Fruit fly (Drosophila melanogaster) whole organism, embryonic: ENCODE data around the gene CG3355.

ENCODE experiments used
- CG10209 ChIP-seq: fragments of 200-800 bp; sonication (Bioruptor generic); optimal IDR thresholded peaks from 3 replicates; lab custom pipeline; 2017; ENCODE audit warnings: missing biosample characterization, mild to moderate bottlenecking, missing genetic modification characterization, missing genetic modification reagents
- CG12769 ChIP-seq: fragments of 200-800 bp; sonication (Bioruptor generic); optimal IDR thresholded peaks from 2 replicates; lab custom pipeline; 2019; ENCODE audit warnings: missing biosample characterization, mild to moderate bottlenecking, missing genetic modification characterization, moderate library complexity
- CG13287 ChIP-seq: fragments of 200-800 bp; sonication (Bioruptor generic); IDR thresholded peaks from 2 replicates; pipeline ENCODE4 v1.3.6; 2022; ENCODE audit warnings: missing biosample characterization, missing genetic modification characterization; ENCODE audit not compliant: partially characterized antibody
- CG13894 ChIP-seq: fragments of 200-800 bp; sonication (Bioruptor generic); optimal IDR thresholded peaks from 3 replicates; lab custom pipeline; 2018; ENCODE audit warnings: missing biosample characterization, mild to moderate bottlenecking, missing genetic modification characterization, moderate library complexity
- CG15011 ChIP-seq: fragments of 200-800 bp; sonication (Bioruptor generic); optimal IDR thresholded peaks from 3 replicates; lab custom pipeline; 2018; ENCODE audit warnings: missing biosample characterization, mild to moderate bottlenecking, missing genetic modification characterization
- CG16779 ChIP-seq: fragments of 200-800 bp; sonication (Bioruptor generic); IDR thresholded peaks from 2 replicates; pipeline ENCODE4 v1.3.6; 2022; ENCODE audit warnings: missing biosample characterization, missing genetic modification characterization
- CG18476 ChIP-seq: fragments of 200-800 bp; sonication (Bioruptor generic); optimal IDR thresholded peaks from 2 replicates; lab custom pipeline; 2016; ENCODE audit warnings: missing biosample characterization, mild to moderate bottlenecking, missing genetic modification characterization
- CG2199 ChIP-seq: fragments of 200-800 bp; sonication (Bioruptor generic); IDR thresholded peaks from 3 replicates; pipeline ENCODE4 v1.3.6; 2022; ENCODE audit warnings: missing biosample characterization, missing genetic modification characterization
- CG31388 ChIP-seq: fragments of 200-800 bp; sonication (Bioruptor generic); optimal IDR thresholded peaks from 2 replicates; lab custom pipeline; 2016; ENCODE audit warnings: missing biosample characterization, missing genetic modification characterization
- CG3726 ChIP-seq: fragments of 200-800 bp; sonication (Bioruptor generic); IDR thresholded peaks from 3 replicates; pipeline ENCODE4, ENCODE4 v1.3.6; 2022; ENCODE audit warnings: missing biosample characterization, missing genetic modification characterization
- CG3838 ChIP-seq: fragments of 200-800 bp; sonication (Bioruptor generic); optimal IDR thresholded peaks from 3 replicates; lab custom pipeline; 2016; ENCODE audit warnings: missing biosample characterization, missing genetic modification characterization
- CG3847 ChIP-seq: fragments of 200-800 bp; sonication (Bioruptor generic); IDR thresholded peaks from 2 replicates; pipeline ENCODE4 v1.3.6; 2022; ENCODE audit warnings: missing biosample characterization, missing genetic modification characterization
- CG43689 ChIP-seq: fragments of 200-800 bp; sonication (Bioruptor generic); IDR thresholded peaks from 2 replicates; pipeline ENCODE4 v1.3.6; 2022; ENCODE audit warnings: missing biosample characterization, missing genetic modification characterization
- CG5180 ChIP-seq: fragments of 200-800 bp; sonication (Bioruptor generic); optimal IDR thresholded peaks from 3 replicates; lab custom pipeline; 2017; ENCODE audit warnings: missing biosample characterization, missing genetic modification characterization, mild to moderate bottlenecking, moderate library complexity, missing genetic modification reagents
- CG6272 ChIP-seq: fragments of 200-800 bp; sonication (Bioruptor generic); IDR thresholded peaks from 2 replicates; pipeline ENCODE4 v1.3.6; 2022; ENCODE audit warnings: missing biosample characterization, missing genetic modification characterization
- CG7372 ChIP-seq: fragments of 200-800 bp; sonication (Bioruptor generic); IDR thresholded peaks from 2 replicates; pipeline ENCODE4 v1.3.6; 2022; ENCODE audit warnings: missing biosample characterization, missing genetic modification characterization
- CG8089 ChIP-seq: fragments of 200-800 bp; sonication (Bioruptor generic); optimal IDR thresholded peaks from 3 replicates; lab custom pipeline; 2016; ENCODE audit warnings: missing biosample characterization, missing genetic modification characterization
- D ChIP-seq, 2 experiments: fragments of 200-800 bp in 1 of 2; fragments of >200 bp in 1 of 2; sonication (Bioruptor generic) in 1 of 2; optimal IDR thresholded peaks; 2 replicates in 1 of 2; 3 replicates in 1 of 2; lab custom pipeline; 2017; ENCODE audit warnings: mild to moderate bottlenecking in 1 of 2, missing biosample characterization in 1 of 2, missing genetic modification characterization in 1 of 2, missing genetic modification reagents in 1 of 2
- Dbx ChIP-seq: fragments of 200-800 bp; sonication (Bioruptor generic); IDR thresholded peaks from 3 replicates; pipeline ENCODE4 v1.3.6; 2022; ENCODE audit warnings: missing biosample characterization, missing genetic modification characterization
- Ets97D ChIP-seq: fragments of 200-800 bp; sonication (Bioruptor generic); optimal IDR thresholded peaks from 3 replicates; lab custom pipeline; 2016; ENCODE audit warnings: missing biosample characterization, missing genetic modification characterization
- NC2α ChIP-seq: fragments of 200-800 bp; sonication (Bioruptor generic); optimal IDR thresholded peaks from 2 replicates; lab custom pipeline; 2016; ENCODE audit warnings: missing biosample characterization, missing genetic modification characterization
- NC2β ChIP-seq: fragments of 200-800 bp; sonication (Bioruptor generic); optimal IDR thresholded peaks from 2 replicates; lab custom pipeline; 2016; ENCODE audit warnings: missing biosample characterization, missing genetic modification characterization
- Nf-YA ChIP-seq: fragments of 200-800 bp; sonication (Bioruptor generic); IDR thresholded peaks from 2 replicates; pipeline ENCODE4 v1.3.6; 2022; ENCODE audit warnings: missing biosample characterization, missing genetic modification characterization
- Poxn ChIP-seq: fragments of 200-800 bp; sonication (Bioruptor generic); IDR thresholded peaks from 2 replicates; pipeline ENCODE4 v1.3.6; 2022; ENCODE audit warnings: missing biosample characterization, missing genetic modification characterization
- Ptx1 ChIP-seq: fragments of 200-800 bp; sonication (Bioruptor generic); IDR thresholded peaks from 2 replicates; pipeline ENCODE4 v1.3.6; 2022; ENCODE audit warnings: missing biosample characterization, missing genetic modification characterization
- Sry-δ ChIP-seq: fragments of 200-800 bp; sonication (Bioruptor generic); optimal IDR thresholded peaks from 2 replicates; lab custom pipeline; 2016; ENCODE audit warnings: missing biosample characterization, missing genetic modification characterization
- Tbp ChIP-seq: fragments of >200 bp; optimal IDR thresholded peaks from 2 replicates; lab custom pipeline; 2018; ENCODE audit warnings: missing biosample characterization, missing genetic modification characterization
- al ChIP-seq: fragments of 200-800 bp; sonication (Bioruptor generic); IDR thresholded peaks from 2 replicates; pipeline ENCODE4 v1.3.6; 2022; ENCODE audit warnings: missing biosample characterization, missing genetic modification characterization
- ara ChIP-seq: fragments of 200-800 bp; sonication (Bioruptor generic); IDR thresholded peaks from 2 replicates; pipeline ENCODE4 v1.3.6; 2022; ENCODE audit warnings: missing biosample characterization, missing genetic modification characterization
- ash1 ChIP-seq: fragments of 200-800 bp; sonication (Bioruptor generic); optimal IDR thresholded peaks from 2 replicates; lab custom pipeline; 2018; ENCODE audit warnings: missing biosample characterization, mild to moderate bottlenecking, missing genetic modification characterization
- bcd ChIP-seq: fragments of 200-800 bp; sonication (Bioruptor generic); optimal IDR thresholded peaks from 2 replicates; lab custom pipeline; 2017; ENCODE audit warnings: missing biosample characterization, mild to moderate bottlenecking, missing genetic modification characterization
- chinmo ChIP-seq: fragments of 200-800 bp; sonication (Bioruptor generic); IDR thresholded peaks from 4 replicates; pipeline ENCODE4 v1.3.6; 2022; ENCODE audit warnings: missing biosample characterization, missing genetic modification characterization; ENCODE audit not compliant: partially characterized antibody
- corto ChIP-seq: fragments of 200-800 bp; sonication (Bioruptor generic); optimal IDR thresholded peaks from 2 replicates; lab custom pipeline; 2016; ENCODE audit warnings: missing biosample characterization, mild to moderate bottlenecking, missing genetic modification characterization, moderate library complexity
- croc ChIP-seq: fragments of 200-800 bp; sonication (Bioruptor generic); conservative IDR thresholded peaks from 3 replicates; pipeline ENCODE4 v1.3.6; 2022; ENCODE audit warnings: missing biosample characterization, missing genetic modification characterization
- ewg ChIP-seq: fragments of 200-800 bp; sonication (Bioruptor generic); optimal IDR thresholded peaks from 3 replicates; lab custom pipeline; 2017; ENCODE audit warnings: mild to moderate bottlenecking, missing biosample characterization, missing genetic modification reagents, missing genetic modification characterization
- gsb ChIP-seq: fragments of 200-800 bp; sonication (Bioruptor generic); IDR thresholded peaks from 2 replicates; pipeline ENCODE4 v1.3.6; 2022; ENCODE audit warnings: missing biosample characterization, missing genetic modification characterization
- inv ChIP-seq: fragments of 200-800 bp; sonication (Bioruptor generic); IDR thresholded peaks from 2 replicates; pipeline ENCODE4 v1.3.6; 2022; ENCODE audit warnings: missing biosample characterization, missing genetic modification characterization; ENCODE audit not compliant: partially characterized antibody
- knrl ChIP-seq: fragments of 200-800 bp; sonication (Bioruptor generic); IDR thresholded peaks from 3 replicates; pipeline ENCODE4 v1.3.6; 2022; ENCODE audit warnings: missing biosample characterization, missing genetic modification characterization; ENCODE audit not compliant: partially characterized antibody
- lab ChIP-seq: fragments of 200-800 bp; sonication (Bioruptor generic); optimal IDR thresholded peaks from 3 replicates; lab custom pipeline; 2017; ENCODE audit warnings: missing biosample characterization, missing genetic modification characterization, mild to moderate bottlenecking, moderate library complexity, missing genetic modification reagents
- repo ChIP-seq: fragments of 200-800 bp; sonication (Bioruptor generic); optimal IDR thresholded peaks from 2 replicates; lab custom pipeline; 2016; ENCODE audit warnings: missing biosample characterization, missing genetic modification characterization
- rib ChIP-seq: fragments of 200-800 bp; sonication (Bioruptor generic); IDR thresholded peaks from 2 replicates; pipeline ENCODE4 v1.3.6; 2022; ENCODE audit warnings: missing biosample characterization, missing genetic modification characterization
- sens-2 ChIP-seq: fragments of 200-800 bp; sonication (Bioruptor generic); IDR thresholded peaks from 2 replicates; pipeline ENCODE4 v1.3.6; 2022; ENCODE audit warnings: missing biosample characterization, missing genetic modification characterization
- ssp ChIP-seq: fragments of 200-800 bp; sonication (Bioruptor generic); IDR thresholded peaks from 2 replicates; pipeline ENCODE4 v1.3.6; 2022; ENCODE audit warnings: missing biosample characterization, missing genetic modification characterization
- toy ChIP-seq: fragments of 200-800 bp; sonication (Bioruptor generic); IDR thresholded peaks from 2 replicates; pipeline ENCODE4 v1.3.6; 2022; ENCODE audit warnings: missing biosample characterization, missing genetic modification characterization
- ttk ChIP-seq: fragments of 200-800 bp; sonication (Bioruptor generic); IDR thresholded peaks from 2 replicates; pipeline ENCODE4 v2.1.2; 2022; ENCODE audit warnings: missing biosample characterization, missing genetic modification characterization
- z ChIP-seq: fragments of 200-800 bp; sonication (Bioruptor generic); IDR thresholded peaks from 3 replicates; pipeline ENCODE4 v1.3.6; 2022; ENCODE audit warnings: missing biosample characterization, missing genetic modification characterization

CG3355 gene

DNA sequence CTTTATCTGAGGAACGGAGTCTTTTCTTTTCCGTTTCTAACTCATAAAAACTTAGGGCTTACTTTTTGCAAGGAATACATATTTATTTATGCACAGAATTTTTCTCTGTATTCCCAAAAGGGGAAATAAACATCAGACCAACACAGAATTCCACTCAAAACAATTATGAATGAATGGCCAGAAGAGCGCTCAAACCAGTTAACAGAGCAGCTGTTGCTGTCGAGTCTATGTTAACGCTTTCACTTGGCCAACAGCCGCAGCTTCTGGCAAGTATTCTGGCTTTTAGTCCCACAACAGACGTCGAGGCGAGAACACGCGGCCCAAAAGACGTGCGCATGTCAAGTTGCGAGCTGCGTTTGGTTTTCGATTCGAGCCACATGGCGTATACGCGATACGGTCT lies 43.2 kb downstream of the CG3355 start, which contains the start of gene dcma:
dcma (plus strand) TSS at position 301 of the 400 bp plus-strand sequence.
- TF ChIP-seq CG31388 (GFP tag; lab: Kevin White, UChicago) = no peak
- TF ChIP-seq ara (GFP tag; lab: Robert Waterston, UW) = no peak
- TF ChIP-seq inv (GFP tag; lab: Robert Waterston, UW) = no peak
- TF ChIP-seq CG13287 (GFP tag; lab: Robert Waterston, UW) = no peak
- no peak for TF ChIP-seq CG2199 (GFP tag; lab: Robert Waterston, UW)
- TF ChIP-seq CG6272 (GFP tag; lab: Robert Waterston, UW) = no peak
- TF ChIP-seq z = peak; percentile 81
- TF ChIP-seq CG12769 = no peak
- 0 out of 3 replicates have a peak, but pooled peaks have one; percentile 26 for TF ChIP-seq Dbx (GFP tag; lab: Robert Waterston, UW)
- peak; percentile 10 for TF ChIP-seq CG5180
- TF ChIP-seq CG3847 (GFP tag; lab: Robert Waterston, UW) = no peak
- TF ChIP-seq NC2β = no peak
- no peak for TF ChIP-seq corto
- TF ChIP-seq rib = no peak
- no peak for TF ChIP-seq Sry-δ (GFP tag; lab: Kevin White, UChicago)
- no peak for TF ChIP-seq CG3838 (GFP tag; lab: Kevin White, UChicago)
- TF ChIP-seq gsb (GFP tag; lab: Robert Waterston, UW) = no peak
- TF ChIP-seq Poxn (GFP tag; lab: Robert Waterston, UW) = 0 out of 2 replicates have a peak, but pooled peaks have one; percentile 12
- no peak for TF ChIP-seq CG43689 (GFP tag; lab: Robert Waterston, UW)
- no peak for TF ChIP-seq knrl
- 0 out of 2 replicates have a peak, but pooled peaks have one; percentile 11 for TF ChIP-seq CG16779
- TF ChIP-seq CG10209 = no peak
- no peak for TF ChIP-seq sens-2 (GFP tag; lab: Robert Waterston, UW)
- TF ChIP-seq ewg = no peak
- no peak for TF ChIP-seq CG3726
- no peak for TF ChIP-seq lab (GFP tag; lab: Kevin White, UChicago)
- TF ChIP-seq toy = no peak
- no peak for TF ChIP-seq ash1 (GFP tag; lab: Kevin White, UChicago)
- TF ChIP-seq Tbp (GFP tag; lab: Kevin White, UChicago) = no peak
- peak; percentile 70 for TF ChIP-seq CG7372
- no peak for TF ChIP-seq repo

DNA sequence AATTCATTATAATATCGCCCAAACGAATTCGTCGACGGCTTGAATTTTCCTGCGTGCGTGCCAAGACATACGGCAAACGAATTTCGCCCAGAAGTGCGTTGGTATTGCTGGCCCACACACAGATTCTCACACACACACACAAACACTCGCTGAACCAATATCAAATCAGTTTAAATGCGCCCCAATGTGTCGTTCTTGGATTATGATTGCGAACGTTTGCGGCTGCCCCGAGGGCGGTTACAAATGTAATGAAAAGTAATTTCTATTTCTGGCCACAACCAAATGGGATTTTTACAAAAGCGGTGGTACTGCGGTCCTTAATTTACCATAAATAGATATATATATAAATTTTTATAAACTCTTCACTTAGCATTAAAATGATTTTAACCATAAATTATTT lies 47.6 kb downstream of the CG3355 start:
- TF ChIP-seq CG15011 (GFP tag; lab: Kevin White, UChicago) (no peak), CG18476 (GFP tag; lab: Kevin White, UChicago) (peak; percentile 65), Poxn (GFP tag; lab: Robert Waterston, UW) (no peak), chinmo (GFP tag; lab: Robert Waterston, UW) (no peak), ssp (GFP tag; lab: Robert Waterston, UW) (0 out of 2 replicates have a peak, but pooled peaks have one; percentile 8), bcd (GFP tag; lab: Kevin White, UChicago) (no peak), Ptx1 (0 out of 2 replicates have a peak, but pooled peaks have one; percentile 24), CG13894 (tag; lab: Kevin White, UChicago) (peak; percentile 26), Ets97D (GFP tag; lab: Kevin White, UChicago) (no peak), NC2α (GFP tag; lab: Kevin White, UChicago) (no peak), ttk (no peak), croc (GFP tag; lab: Robert Waterston, UW) (no peak), CG8089 (no peak), al (GFP tag; lab: Robert Waterston, UW) (no peak), D (optimal IDR thresholded peaks at IDR 0.05; lab: Kevin White, UChicago) (no peak), D (GFP tag; optimal IDR thresholded peaks at IDR 0.05; lab: Kevin White, UChicago) (no peak), Nf-YA (GFP tag; lab: Robert Waterston, UW) (no peak)
- TF ChIP-seq, all 482 proteins: peak for 4
